Fruit fly (Drosophila melanogaster) whole organism, pupa: ENCODE measurements around the gene Tti1.
A peak's percentile ranks its signal among the peaks of the same experiment; 100 is the strongest.

Experiments
- CG10348 ChIP-seq: fragments of 200-800 bp; sonication (Bioruptor generic); IDR thresholded peaks from 2 replicates; pipeline ENCODE4 v1.3.6; 2022; ENCODE audit warnings: missing biosample characterization, missing genetic modification characterization
- CG12605 ChIP-seq: fragments of 200-800 bp; sonication (Bioruptor generic); IDR thresholded peaks from 2 replicates; pipeline ENCODE4 v1.3.6; 2022; ENCODE audit warnings: missing biosample characterization, missing genetic modification characterization
- CG15710 ChIP-seq: fragments of 200-800 bp; sonication (Bioruptor generic); optimal IDR thresholded peaks from 2 replicates; lab custom pipeline; 2018; ENCODE audit warnings: missing biosample characterization, mild to moderate bottlenecking, missing genetic modification characterization, moderate library complexity
- CG17806 ChIP-seq: fragments of 200-800 bp; sonication (Bioruptor generic); optimal IDR thresholded peaks from 2 replicates; lab custom pipeline; 2018; ENCODE audit warnings: missing biosample characterization, mild to moderate bottlenecking, missing genetic modification characterization, moderate library complexity
- CG32121 ChIP-seq: fragments of 200-800 bp; sonication (Bioruptor generic); IDR thresholded peaks from 2 replicates; pipeline ENCODE4 v1.3.6; 2022; ENCODE audit warnings: missing biosample characterization, missing genetic modification characterization
- CG34367 ChIP-seq: fragments of 200-800 bp; sonication (Bioruptor generic); optimal IDR thresholded peaks from 2 replicates; lab custom pipeline; 2018; ENCODE audit warnings: missing biosample characterization, mild to moderate bottlenecking, missing genetic modification characterization
- CG4496 ChIP-seq: fragments of 200-800 bp; sonication (Bioruptor generic); IDR thresholded peaks from 3 replicates; pipeline ENCODE4 v1.3.6; 2022; ENCODE audit warnings: missing biosample characterization, missing genetic modification characterization
- CG8159 ChIP-seq: fragments of 200-800 bp; sonication (Bioruptor generic); optimal IDR thresholded peaks from 3 replicates; lab custom pipeline; 2018; ENCODE audit warnings: missing biosample characterization, mild to moderate bottlenecking, missing genetic modification characterization, moderate library complexity
- CG8301 ChIP-seq: fragments of 200-800 bp; sonication (Bioruptor generic); optimal IDR thresholded peaks from 2 replicates; lab custom pipeline; 2018; ENCODE audit warnings: missing biosample characterization, mild to moderate bottlenecking, missing genetic modification characterization
- CG9948 ChIP-seq: fragments of 200-800 bp; sonication (Bioruptor generic); optimal IDR thresholded peaks from 2 replicates; lab custom pipeline; 2018; ENCODE audit warnings: missing biosample characterization, mild to moderate bottlenecking, missing genetic modification characterization, moderate library complexity
- D1 ChIP-seq: fragments of 200-800 bp; sonication (Bioruptor generic); optimal IDR thresholded peaks from 2 replicates; lab custom pipeline; 2018; ENCODE audit warnings: missing biosample characterization, mild to moderate bottlenecking, missing genetic modification characterization, moderate library complexity
- EcR ChIP-seq: fragments of 200-800 bp; sonication (Bioruptor generic); optimal IDR thresholded peaks from 3 replicates; lab custom pipeline; 2019; ENCODE audit warnings: missing biosample characterization, missing genetic modification characterization, mild to moderate bottlenecking, moderate library complexity, missing genetic modification reagents
- Pif1A ChIP-seq: fragments of 200-800 bp; sonication (Bioruptor generic); optimal IDR thresholded peaks from 3 replicates; lab custom pipeline; 2016; ENCODE audit warnings: missing biosample characterization, missing genetic modification characterization
- Snoo ChIP-seq: fragments of 200-800 bp; sonication (Bioruptor generic); optimal IDR thresholded peaks from 3 replicates; lab custom pipeline; 2017; ENCODE audit warnings: missing biosample characterization, mild to moderate bottlenecking, missing genetic modification characterization, inconsistent platforms
- gl ChIP-seq: fragments of 200-800 bp; sonication (Bioruptor generic); optimal IDR thresholded peaks from 2 replicates; lab custom pipeline; 2018; ENCODE audit warnings: missing biosample characterization, mild to moderate bottlenecking, missing genetic modification characterization
- rn ChIP-seq: fragments of 200-800 bp; sonication (Bioruptor generic); IDR thresholded peaks from 2 replicates; pipeline ENCODE4 v1.3.6; 2022; ENCODE audit warnings: missing biosample characterization, missing genetic modification characterization

The Tti1 gene

DNA sequence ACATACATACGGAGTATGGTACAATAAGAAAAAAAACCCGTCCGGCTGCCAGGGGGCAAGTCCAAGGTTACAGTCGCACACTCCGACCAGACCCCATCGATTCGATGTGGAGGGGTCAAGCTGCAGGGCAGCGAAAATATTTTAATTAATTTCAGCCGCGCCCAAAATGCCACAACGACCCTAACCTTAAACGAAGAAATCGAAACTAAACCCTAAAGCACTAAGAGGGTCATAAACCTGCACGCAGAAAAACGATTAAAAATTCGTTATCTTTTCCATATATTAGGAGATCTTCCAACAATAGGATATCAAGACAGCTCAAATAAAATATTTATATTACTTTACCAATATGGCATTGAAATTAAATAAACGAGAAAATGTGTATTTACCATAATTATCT, 52.6 kb downstream of the Tti1 start:
- TF ChIP-seq CG8301 (tag; lab: Kevin White, UChicago) (no peak), EcR (GFP tag; lab: Kevin White, UChicago) (peak; percentile 30), CG34367 (tag; lab: Kevin White, UChicago) (no peak), CG8159 (no peak), CG12605 (GFP tag; lab: Robert Waterston, UW) (no peak), CG17806 (tag; lab: Kevin White, UChicago) (no peak)

DNA sequence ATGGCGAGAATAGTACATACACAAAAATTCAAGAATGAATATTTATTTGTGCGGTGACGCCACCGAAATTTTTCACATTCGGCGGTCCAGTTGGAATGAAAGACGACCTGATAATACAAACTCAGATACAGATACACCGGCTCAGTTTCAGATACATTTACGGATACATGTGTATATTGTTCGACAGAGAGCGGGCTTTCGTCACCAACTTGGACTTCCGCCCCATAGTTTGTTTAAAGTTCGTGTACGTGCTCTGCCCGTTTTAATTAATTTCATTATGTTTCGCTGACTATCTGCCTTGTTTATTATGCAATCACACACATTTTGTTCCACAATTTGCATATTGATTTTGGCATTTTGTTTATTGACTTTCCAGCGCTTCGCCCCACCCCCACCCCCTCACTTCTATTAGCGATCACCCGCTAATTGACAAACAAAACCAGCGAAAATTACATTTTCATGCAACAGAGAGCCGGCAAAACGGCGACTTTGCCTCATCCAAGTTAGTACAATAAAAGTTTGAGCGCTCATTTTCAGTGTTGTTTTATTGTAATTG, 53.3 kb downstream of the Tti1 start:
- no peak for TF ChIP-seq CG32121 (GFP tag; lab: Robert Waterston, UW)
- no peak for TF ChIP-seq CG15710 (tag; lab: Kevin White, UChicago)
- no peak for TF ChIP-seq Pif1A (GFP tag; lab: Kevin White, UChicago)
- no peak for TF ChIP-seq CG12605 (GFP tag; lab: Robert Waterston, UW)
- no peak for TF ChIP-seq CG4496 (GFP tag; lab: Robert Waterston, UW)
- no peak for TF ChIP-seq CG10348 (GFP tag; lab: Robert Waterston, UW)
- TF ChIP-seq CG34367 (tag; lab: Kevin White, UChicago), result no peak
- no peak for TF ChIP-seq CG17806 (tag; lab: Kevin White, UChicago)
- TF ChIP-seq Snoo (tag; lab: Kevin White, UChicago), result no peak
- no peak for TF ChIP-seq rn (GFP tag; lab: Robert Waterston, UW)
- no peak for TF ChIP-seq CG9948 (tag; lab: Kevin White, UChicago)
- no peak for TF ChIP-seq D1 (tag; lab: Kevin White, UChicago)
- TF ChIP-seq gl (tag; lab: Kevin White, UChicago), result no peak
